Fruit fly (Drosophila melanogaster): ENCODE results near the gene CG46244.

The CG46244 gene

dm6 chr2L:19763446-19763772 lies 157.0 kb downstream of the CG46244 start:
- TF ChIP-seq fd96Ca (GFP tag; IDR thresholded peaks at IDR 0.05) (no peak), CG8301 (tag; optimal IDR thresholded peaks at IDR 0.05) (no peak), CG12605 (GFP tag; IDR thresholded peaks at IDR 0.05) (no peak)

DNA sequence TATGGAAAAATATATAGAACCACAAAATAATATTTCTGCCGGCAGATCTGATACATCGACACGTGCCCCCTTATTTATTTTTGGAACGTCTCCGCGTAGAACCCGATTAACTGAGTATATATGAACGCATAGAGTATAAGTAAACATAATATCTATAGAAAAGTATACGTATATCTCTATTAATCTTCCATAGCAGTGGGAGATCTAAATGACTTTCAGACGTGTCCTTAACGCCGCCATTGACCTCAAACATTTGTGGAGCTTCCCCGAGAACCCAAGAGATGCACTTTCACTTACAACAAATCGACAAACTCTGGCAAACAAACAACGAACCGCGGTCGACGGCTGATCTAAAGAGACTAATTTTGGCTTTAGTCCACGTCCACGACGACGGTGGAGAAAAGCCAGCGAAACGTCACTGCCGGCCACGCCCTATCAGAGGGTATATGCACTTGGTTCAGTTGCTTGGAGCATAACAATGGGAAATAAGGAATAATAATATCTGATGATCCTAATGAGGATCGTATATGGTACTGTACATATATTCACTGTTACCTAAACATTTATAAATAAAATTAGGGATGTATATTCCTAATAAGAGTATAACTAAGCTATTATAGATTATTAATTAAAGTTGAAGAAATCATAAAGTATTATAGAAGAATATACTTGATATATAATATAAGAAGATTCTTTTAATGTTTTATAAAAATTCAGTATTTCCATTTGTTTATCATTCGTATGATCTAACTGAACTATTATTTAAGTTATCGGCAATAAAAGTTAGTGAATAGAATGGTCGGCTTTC lies 157.6 kb downstream of the CG46244 start, which contains the start of gene fbp:
Gene fbp, minus strand, starts transcription at position 364 of the 808 bp plus-strand sequence.
- TF ChIP-seq Snoo (tag; optimal IDR thresholded peaks at IDR 0.05), result peak; percentile 68
- peak; percentile 75 for TF ChIP-seq CG15710 (tag; optimal IDR thresholded peaks at IDR 0.05)
- TF ChIP-seq CG4496 (GFP tag; IDR thresholded peaks at IDR 0.05), result peak; percentile 52
- no peak for TF ChIP-seq gl (tag; optimal IDR thresholded peaks at IDR 0.05)
- TF ChIP-seq CG8301 (tag; optimal IDR thresholded peaks at IDR 0.05), result peak; percentile 74
- TF ChIP-seq D1 (tag; optimal IDR thresholded peaks at IDR 0.05), result peak; percentile 46
- TF ChIP-seq CG13204 (GFP tag; optimal IDR thresholded peaks at IDR 0.05), result peak; percentile 51
- peak; percentile 30 for TF ChIP-seq CG17806 (tag; optimal IDR thresholded peaks at IDR 0.05)
- no peak for TF ChIP-seq Ets98B (GFP tag; IDR thresholded peaks at IDR 0.05)
- peak; percentile 90 for TF ChIP-seq CG14655 (GFP tag; optimal IDR thresholded peaks at IDR 0.05)
- no peak for TF ChIP-seq CG10348 (GFP tag; IDR thresholded peaks at IDR 0.05)
- TF ChIP-seq CG8159 (tag; optimal IDR thresholded peaks at IDR 0.05), result peak; percentile 85
- TF ChIP-seq CG9948 (tag; optimal IDR thresholded peaks at IDR 0.05), result peak; percentile 70
- TF ChIP-seq fd96Ca (GFP tag; IDR thresholded peaks at IDR 0.05), result peak; percentile 49; the same call in 1 of the 3 replicates
- TF ChIP-seq EcR (GFP tag; optimal IDR thresholded peaks at IDR 0.05), result peak; percentile 51
- no peak; the same call in 1 of the 2 replicates for TF ChIP-seq CG12605 (GFP tag; IDR thresholded peaks at IDR 0.05)
- no peak for TF ChIP-seq Pif1B (GFP tag; optimal IDR thresholded peaks at IDR 0.05)
- peak; percentile 57 for TF ChIP-seq CG34367 (tag; optimal IDR thresholded peaks at IDR 0.05)
- no peak for TF ChIP-seq rn (GFP tag; IDR thresholded peaks at IDR 0.05)
- TF ChIP-seq Pif1A (GFP tag; optimal IDR thresholded peaks at IDR 0.05), result peak; percentile 9
- no peak for TF ChIP-seq CG32121 (GFP tag; IDR thresholded peaks at IDR 0.05)

- TF ChIP-seq CG4496 (GFP tag; IDR thresholded peaks at IDR 0.05), result peak; percentile 65; the same call in 2 of the 3 replicates
- TF ChIP-seq CG8301 (tag; optimal IDR thresholded peaks at IDR 0.05), result no peak
- TF ChIP-seq rn (GFP tag; IDR thresholded peaks at IDR 0.05), result no peak; the same call in 1 of the 2 replicates
- TF ChIP-seq CG12605 (GFP tag; IDR thresholded peaks at IDR 0.05), result peak; percentile 24; the same call in 1 of the 2 replicates
These were observed 158.3 kb downstream of the CG46244 start for dm6 chr2L:19764581-19765136.

dm6 chr2L:19765406-19765805 lies 159.0 kb downstream of the CG46244 start:
- TF ChIP-seq fd96Ca (GFP tag; IDR thresholded peaks at IDR 0.05) (no peak), Ets98B (GFP tag; IDR thresholded peaks at IDR 0.05) (no peak)

DNA sequence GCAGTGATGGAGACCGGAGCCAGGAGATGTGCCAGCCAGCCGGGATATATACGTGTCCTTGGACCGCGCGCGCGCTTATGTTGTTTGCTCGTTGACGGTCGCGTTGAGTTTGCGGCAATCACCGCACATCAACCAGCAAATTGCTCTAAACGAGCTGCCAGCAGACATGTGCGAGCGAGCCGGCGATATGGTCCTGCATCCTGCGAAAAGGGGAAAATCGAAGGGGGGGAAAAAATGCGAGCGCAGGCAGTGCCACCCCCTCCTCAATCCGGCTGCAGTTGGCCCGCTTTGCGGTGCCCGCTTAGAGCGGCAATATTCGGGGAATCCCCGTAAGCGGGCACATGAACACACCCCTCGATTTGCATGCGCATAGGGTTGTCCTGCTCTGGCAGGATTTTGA lies 162.6 kb downstream of the CG46244 start, which contains the start of gene bsh:
Gene bsh, minus strand, starts transcription at position 101 of the 400 bp plus-strand sequence.
- TF ChIP-seq CG9948 (tag; optimal IDR thresholded peaks at IDR 0.05) (no peak), fd96Ca (GFP tag; IDR thresholded peaks at IDR 0.05) (no peak), D1 (tag; optimal IDR thresholded peaks at IDR 0.05) (no peak), CG15710 (tag; optimal IDR thresholded peaks at IDR 0.05) (no peak), EcR (GFP tag; optimal IDR thresholded peaks at IDR 0.05) (no peak), CG34367 (tag; optimal IDR thresholded peaks at IDR 0.05) (no peak), CG10348 (GFP tag; IDR thresholded peaks at IDR 0.05) (no peak), Pif1A (GFP tag; optimal IDR thresholded peaks at IDR 0.05) (no peak), CG32121 (GFP tag; IDR thresholded peaks at IDR 0.05) (no peak), CG4496 (GFP tag; IDR thresholded peaks at IDR 0.05) (no peak), rn (GFP tag; IDR thresholded peaks at IDR 0.05) (no peak), Ets98B (GFP tag; IDR thresholded peaks at IDR 0.05) (no peak), Pif1B (GFP tag; optimal IDR thresholded peaks at IDR 0.05) (no peak), CG14655 (GFP tag; optimal IDR thresholded peaks at IDR 0.05) (no peak), CG13204 (GFP tag; optimal IDR thresholded peaks at IDR 0.05) (no peak), CG12605 (GFP tag; IDR thresholded peaks at IDR 0.05) (no peak), CG8159 (tag; optimal IDR thresholded peaks at IDR 0.05) (no peak)

DNA sequence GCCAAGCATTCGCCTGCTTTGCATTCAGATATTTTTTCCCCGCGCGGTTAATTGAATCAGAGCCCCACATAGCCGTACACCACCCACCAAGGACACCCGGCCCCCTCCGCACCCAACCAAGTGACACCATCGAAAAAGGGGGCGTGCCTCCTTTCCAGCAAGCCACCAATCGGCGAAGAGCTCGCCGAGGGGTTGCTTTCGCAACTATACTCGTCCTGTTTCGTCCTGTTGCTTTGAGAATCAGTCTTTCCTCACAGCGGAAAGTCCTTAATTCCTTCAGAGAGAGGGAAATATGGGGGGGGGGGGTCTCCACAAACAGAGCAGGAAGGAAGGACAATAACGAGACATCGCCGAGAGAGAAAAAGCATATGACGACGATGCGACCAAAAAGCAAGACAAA lies 163.3 kb downstream of the CG46244 start:
- TF ChIP-seq CG8159 (tag; optimal IDR thresholded peaks at IDR 0.05) (no peak), rn (GFP tag; IDR thresholded peaks at IDR 0.05) (no peak), Pif1B (GFP tag; optimal IDR thresholded peaks at IDR 0.05) (no peak), CG12605 (GFP tag; IDR thresholded peaks at IDR 0.05) (no peak), D1 (tag; optimal IDR thresholded peaks at IDR 0.05) (no peak)

DNA sequence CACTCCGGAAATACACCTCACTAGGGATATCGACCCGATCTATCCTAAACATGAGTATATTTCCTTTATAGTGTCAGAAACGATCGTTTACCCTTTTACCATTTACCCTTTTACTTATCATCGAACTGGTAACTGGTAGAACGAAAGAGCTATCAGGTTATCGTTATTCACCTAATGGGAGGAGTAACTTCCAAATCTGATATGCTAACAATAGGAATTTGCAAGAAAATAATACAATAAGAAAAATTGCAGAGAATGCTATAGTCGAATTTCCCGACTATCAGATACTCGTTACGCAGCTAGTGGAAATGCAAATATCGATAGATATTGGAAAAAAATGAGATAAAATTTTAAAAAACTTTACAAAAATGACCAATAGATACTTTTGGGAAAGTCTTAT lies 167.9 kb downstream of the CG46244 start:
- TF ChIP-seq Snoo (tag; optimal IDR thresholded peaks at IDR 0.05), result no peak
- TF ChIP-seq CG10348 (GFP tag; IDR thresholded peaks at IDR 0.05), result no peak
- TF ChIP-seq CG14655 (GFP tag; optimal IDR thresholded peaks at IDR 0.05), result no peak
- TF ChIP-seq Pif1A (GFP tag; optimal IDR thresholded peaks at IDR 0.05), result no peak
- TF ChIP-seq D1 (tag; optimal IDR thresholded peaks at IDR 0.05), result no peak

Measured in whole organism, pupa.